Worm (Caenorhabditis elegans): Measurements from ENCODE around the gene lact-1.

lact-1 gene

DNA sequence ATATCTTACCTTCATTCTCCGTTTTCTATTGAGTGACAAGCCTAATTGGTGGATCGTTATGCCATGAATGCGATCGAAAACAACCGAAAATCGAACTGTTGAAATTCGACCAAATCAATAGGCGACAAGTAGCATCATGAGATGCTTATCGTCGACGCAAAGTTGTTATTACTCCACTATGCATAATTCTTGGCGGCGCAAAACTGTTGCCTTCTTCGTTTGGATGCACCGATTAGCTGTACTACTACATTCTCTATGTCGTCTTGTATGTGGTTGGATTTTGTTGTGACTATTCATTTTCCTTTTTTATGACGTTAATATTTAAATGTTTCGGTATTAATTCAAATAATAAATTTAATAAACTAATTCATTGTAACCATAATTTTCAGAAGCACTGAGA lies 11.8 kb upstream of the lact-1 start, which contains the start of gene F46H5.11 (continued):
- TF ChIP-seq vab-7 (GFP tag; IDR thresholded peaks at IDR 0.05) (no peak), ZK337.2 (GFP tag; IDR thresholded peaks at IDR 0.05) (no peak)

DNA sequence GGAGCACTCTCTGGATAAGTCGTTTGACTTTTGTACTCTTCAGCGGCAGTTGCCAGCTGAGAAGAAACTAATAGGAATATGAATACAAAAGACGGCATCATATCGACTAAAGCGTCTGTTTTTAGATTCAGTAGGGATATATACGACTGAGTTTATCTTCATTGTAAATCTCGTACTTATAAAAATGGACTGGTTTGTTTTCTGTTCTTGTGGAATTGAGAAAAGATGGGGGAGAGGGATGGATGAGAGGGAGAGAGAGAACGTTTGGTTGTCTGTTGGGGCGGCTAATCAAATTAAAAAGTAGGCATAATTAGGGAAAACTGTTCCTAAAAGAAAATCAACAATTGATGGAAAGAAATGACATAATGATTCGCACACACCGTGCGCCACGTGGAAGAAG lies 9.2 kb upstream of the lact-1 start, which contains the start of gene grd-7:
Gene grd-7 (minus strand): TSS at position 101 of the 400 bp plus-strand sequence.
- no peak for TF ChIP-seq F26F4.8 (GFP tag; conservative IDR thresholded peaks at IDR 0.05)
- TF ChIP-seq F10B5.3 (tag; optimal IDR thresholded peaks at IDR 0.05), result no peak
- 0 out of 2 replicates have a peak, but pooled peaks have one; percentile 38 for TF ChIP-seq set-16 (GFP tag; IDR thresholded peaks at IDR 0.05)
- TF ChIP-seq lin-15B (tag; optimal IDR thresholded peaks at IDR 0.05), result no peak

DNA sequence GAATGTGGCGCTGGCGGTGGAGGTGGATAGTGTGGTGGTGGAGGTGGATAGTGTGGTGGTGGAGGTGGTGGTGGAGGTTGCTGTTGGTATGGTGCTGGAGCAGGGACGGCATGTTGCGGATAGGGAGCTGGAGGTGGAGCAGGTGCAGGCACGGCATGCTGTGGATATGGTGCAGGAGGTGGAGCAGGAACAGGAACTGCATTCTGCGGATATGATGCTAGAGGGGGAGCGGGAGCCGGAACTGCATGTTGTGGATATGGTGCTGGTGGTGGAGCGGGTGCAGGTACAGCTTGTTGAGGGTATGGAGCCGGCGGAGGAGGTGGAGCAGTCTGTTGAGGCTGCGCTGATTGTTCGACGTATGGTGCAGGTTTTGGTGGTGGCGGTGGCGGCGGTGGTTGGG lies 8.8 kb upstream of the lact-1 start:
- no peak for TF ChIP-seq daf-19 (GFP tag; conservative IDR thresholded peaks at IDR 0.05)
- TF ChIP-seq set-16 (GFP tag; IDR thresholded peaks at IDR 0.05), result peak; percentile 92
- no peak for TF ChIP-seq cey-2 (tag; optimal IDR thresholded peaks at IDR 0.05; ENCODE audit: borderline replicate concordance, insufficient read depth)
- TF ChIP-seq duxl-1 (tag; optimal IDR thresholded peaks at IDR 0.05; ENCODE audit: poor library complexity), result no peak
- no peak for TF ChIP-seq egl-43 (GFP tag; IDR thresholded peaks at IDR 0.05)
- no peak for TF ChIP-seq nhr-28 (tag; optimal IDR thresholded peaks at IDR 0.05)
- no peak for TF ChIP-seq lir-3 (tag; optimal IDR thresholded peaks at IDR 0.05)

DNA sequence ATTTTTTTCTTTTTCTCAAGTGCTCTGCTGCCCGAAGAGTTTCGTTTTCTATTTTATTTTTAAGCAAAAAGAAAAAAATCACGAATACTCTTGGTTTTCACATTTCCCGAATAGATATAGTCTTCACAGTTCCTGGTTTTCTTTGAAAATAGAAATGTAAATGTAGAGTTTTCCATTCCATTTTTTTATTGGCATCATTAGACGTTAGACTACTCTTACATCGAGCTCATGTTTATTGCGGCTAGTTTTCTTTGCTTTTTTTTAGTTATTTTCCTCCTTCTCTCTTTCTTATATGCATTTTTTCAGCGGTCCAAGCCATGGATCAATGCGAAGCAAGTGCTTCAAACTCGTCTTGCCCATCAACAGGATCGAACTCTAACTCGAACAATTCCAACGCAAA lies 5.2 kb upstream of the lact-1 start, which contains the start of gene F46H5.2:
Gene F46H5.2 (plus strand): TSS at position 301 of the 400 bp plus-strand sequence.
- no peak for TF ChIP-seq ctbp-1 (GFP tag; IDR thresholded peaks at IDR 0.05)
- TF ChIP-seq rbr-2 (tag; optimal IDR thresholded peaks at IDR 0.05), result no peak
- TF ChIP-seq ZK337.2 (GFP tag; IDR thresholded peaks at IDR 0.05), result no peak
- TF ChIP-seq daf-12 (tag; optimal IDR thresholded peaks at IDR 0.05), result no peak

DNA sequence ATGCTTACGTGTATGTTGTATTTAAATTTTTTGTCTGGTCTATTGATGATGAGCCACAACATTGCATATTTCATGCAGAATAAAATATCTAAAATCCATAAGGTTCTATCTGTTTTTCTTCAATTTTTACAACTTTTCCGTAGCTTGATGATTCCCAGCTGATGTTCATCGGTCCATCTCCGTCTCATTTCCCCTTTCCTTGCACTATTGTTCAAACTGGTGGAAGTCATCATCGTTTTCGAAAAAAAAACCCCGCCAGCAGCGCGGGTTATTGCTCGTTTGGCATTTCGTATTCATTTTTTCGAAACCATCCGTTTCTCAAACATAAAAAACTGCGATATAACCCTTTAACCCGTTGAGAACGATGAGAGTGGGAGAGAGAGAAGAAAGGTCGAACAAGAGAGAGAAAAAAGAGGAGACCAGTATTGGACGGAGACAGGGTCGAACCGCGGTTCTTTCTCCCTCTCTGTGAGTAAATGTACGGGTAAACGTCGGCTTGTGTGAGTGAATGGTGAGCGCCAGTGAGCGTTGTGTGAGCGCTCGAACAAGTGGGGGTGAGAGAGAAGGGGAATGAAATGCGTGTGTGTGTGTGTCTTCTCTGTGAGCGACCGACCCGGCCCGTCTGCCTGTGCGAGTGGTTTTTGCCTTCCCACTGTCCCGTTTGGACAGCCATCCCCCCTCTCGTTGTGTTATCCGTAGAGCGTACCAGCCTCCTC lies 4.6 kb upstream of the lact-1 start:
- no peak for TF ChIP-seq F49E8.2 (tag; optimal IDR thresholded peaks at IDR 0.05; ENCODE audit: borderline replicate concordance)
- peak; percentile 94 for TF ChIP-seq ctbp-1 (GFP tag; IDR thresholded peaks at IDR 0.05)
- peak; percentile 91 for TF ChIP-seq nhr-28 (tag; optimal IDR thresholded peaks at IDR 0.05)
- TF ChIP-seq madf-5 (GFP tag; IDR thresholded peaks at IDR 0.05), result no peak
- no peak for TF ChIP-seq snpc-4 (tag; optimal IDR thresholded peaks at IDR 0.05)
- no peak for TF ChIP-seq daf-19 (GFP tag; conservative IDR thresholded peaks at IDR 0.05)
- TF ChIP-seq mxl-3 (GFP tag; optimal IDR thresholded peaks at IDR 0.05), result peak; percentile 82
- peak in 1 of 2 experiments; percentile 98 for TF ChIP-seq unc-62 (GFP tag; optimal IDR thresholded peaks at IDR 0.05 in 1 of 2)
- no peak for TF ChIP-seq unc-62 (tag; optimal IDR thresholded peaks at IDR 0.05)
- peak; percentile 77 for TF ChIP-seq zfp-3 (GFP tag; conservative IDR thresholded peaks at IDR 0.05)
- TF ChIP-seq Y75B8A.6 (GFP tag; IDR thresholded peaks at IDR 0.05), result no peak
- no peak for TF ChIP-seq skn-1 (tag; optimal IDR thresholded peaks at IDR 0.05)
- TF ChIP-seq nhr-48 (tag; optimal IDR thresholded peaks at IDR 0.05), result peak; percentile 84
- TF ChIP-seq madf-9 (GFP tag; conservative IDR thresholded peaks at IDR 0.05), result peak; percentile 68; the same call in 1 of the 2 replicates
- TF ChIP-seq egl-43 (GFP tag; IDR thresholded peaks at IDR 0.05), result no peak; the same call in 1 of the 2 replicates
- peak; percentile 91 for TF ChIP-seq ceh-20 (GFP tag; IDR thresholded peaks at IDR 0.05)
- TF ChIP-seq unc-130 (GFP tag; optimal IDR thresholded peaks at IDR 0.05), result no peak
- peak; percentile 83 for TF ChIP-seq spr-1 (tag; optimal IDR thresholded peaks at IDR 0.05)
- peak; percentile 59 for TF ChIP-seq zfp-2 (tag; optimal IDR thresholded peaks at IDR 0.05)
- peak; percentile 66 for TF ChIP-seq dpl-1 (GFP tag; optimal IDR thresholded peaks at IDR 0.05)
- TF ChIP-seq daf-12 (tag; optimal IDR thresholded peaks at IDR 0.05), result no peak
- peak; percentile 85 for TF ChIP-seq arid-1 (GFP tag; conservative IDR thresholded peaks at IDR 0.05)
- no peak for TF ChIP-seq ceh-82 (tag; optimal IDR thresholded peaks at IDR 0.05)
- no peak for TF ChIP-seq zip-11 (GFP tag; IDR thresholded peaks at IDR 0.05)
- TF ChIP-seq gei-8 (GFP tag; optimal IDR thresholded peaks at IDR 0.05), result no peak
- TF ChIP-seq dmd-6 (GFP tag; IDR thresholded peaks at IDR 0.05), result peak; percentile 88
- TF ChIP-seq zip-2 (tag; optimal IDR thresholded peaks at IDR 0.05), result peak; percentile 57
- no peak for TF ChIP-seq fos-1 (tag; optimal IDR thresholded peaks at IDR 0.05)
- TF ChIP-seq lin-29 (GFP tag; IDR thresholded peaks at IDR 0.05), result peak; percentile 39; the same call in 1 of the 2 replicates
- no peak for TF ChIP-seq unc-39 (tag; optimal IDR thresholded peaks at IDR 0.05)
- peak; percentile 60; the same call in 1 of the 2 replicates for TF ChIP-seq tra-1 (GFP tag; IDR thresholded peaks at IDR 0.05)
- TF ChIP-seq Y48G9A.11 (GFP tag; IDR thresholded peaks at IDR 0.05), result no peak
